Worm (Caenorhabditis elegans) whole organism, L1 larva: ENCODE measurements around the gene T10C6.6.

ENCODE experiments used
- elt-2 ChIP-seq: sonication (generic microtip); optimal IDR thresholded peaks from 2 replicates; lab custom pipeline; 2016; ENCODE audit warnings: missing genetic modification characterization, mild to moderate bottlenecking, inconsistent platforms, missing compliant biosample characterization, missing genetic modification reagents
- fkh-8 ChIP-seq: sonication (generic microtip); optimal IDR thresholded peaks from 2 replicates; lab custom pipeline; 2016; ENCODE audit warnings: mild to moderate bottlenecking, missing genetic modification characterization, missing compliant biosample characterization

T10C6.6 gene

DNA sequence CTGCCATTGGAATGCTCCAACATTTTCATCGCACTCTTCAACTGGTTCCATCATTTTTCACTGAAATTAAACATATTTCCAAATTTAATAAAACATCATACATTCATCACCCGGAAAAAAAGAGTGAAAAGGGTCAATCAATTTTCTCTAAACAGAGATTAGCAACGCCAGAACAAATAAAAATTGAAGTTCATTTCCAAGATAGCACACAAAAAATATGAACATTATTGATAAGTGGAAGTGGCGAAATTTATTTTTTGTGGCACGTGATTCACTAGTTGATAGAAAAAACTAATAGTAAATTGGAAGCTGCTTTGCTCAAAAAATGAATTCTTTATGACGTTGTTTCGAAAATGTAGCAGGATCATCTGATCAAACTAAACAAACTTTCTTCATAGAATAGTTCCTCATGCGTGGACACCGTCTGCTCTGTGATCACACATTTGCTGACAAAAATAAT lies 51.2 kb downstream of the T10C6.6 start, which contains the start of the genes F14H3.12 and srj-29:
Gene F14H3.12 (minus strand): TSS at position 74 of the 460 bp plus-strand sequence.
Gene srj-29 (plus strand): TSS at position 410 of the 460 bp plus-strand sequence.
- TF ChIP-seq elt-2 (tag; lab: Kevin White, UChicago) (peak; percentile 48), fkh-8 (tag; lab: Kevin White, UChicago) (no peak)
